Worm (Caenorhabditis elegans) whole organism, L2 larva: ENCODE data around the gene Y39G8B.1.

ENCODE experiments used
- ceh-82 ChIP-seq: fragments of 150-350 bp; optimal IDR thresholded peaks from 2 replicates; lab custom pipeline; 2014; ENCODE audit warnings: missing biosample characterization, missing genetic modification characterization
- gmeb-1 ChIP-seq: fragments of 150-350 bp; optimal IDR thresholded peaks from 2 replicates; lab custom pipeline; 2014; ENCODE audit warnings: missing biosample characterization, missing genetic modification characterization
- nhr-12 ChIP-seq: fragments of 150-350 bp; optimal IDR thresholded peaks from 2 replicates; lab custom pipeline; 2014; ENCODE audit warnings: missing biosample characterization, missing genetic modification characterization
- zag-1 ChIP-seq: fragments of 150-350 bp; optimal IDR thresholded peaks from 2 replicates; lab custom pipeline; 2014; ENCODE audit warnings: missing biosample characterization, missing genetic modification characterization
- ztf-11 ChIP-seq: sonication (generic microtip); optimal IDR thresholded peaks from 2 replicates; lab custom pipeline; 2017; ENCODE audit warnings: missing biosample characterization, missing genetic modification characterization

ce11 chrII:13973514-13973913 lies at the start of gene Y39G8B.1:
- TF ChIP-seq ceh-82: no peak
- TF ChIP-seq nhr-12: no peak
- TF ChIP-seq gmeb-1 (tag; lab: Kevin White, UChicago): peak; percentile 3
- no peak for TF ChIP-seq zag-1 (tag; lab: Kevin White, UChicago)
- no peak for TF ChIP-seq ztf-11 (tag; lab: Kevin White, UChicago)
